Fruit fly (Drosophila melanogaster) whole organism, wandering third instar larva: Measurements from ENCODE around the gene CG7264.

Experiments used
- Abd-B ChIP-seq: fragments of >200 bp; optimal IDR thresholded peaks from 2 replicates; lab custom pipeline; 2017; ENCODE audit warnings: missing biosample characterization, missing genetic modification characterization
- CG32264 ChIP-seq: fragments of 200-800 bp; sonication (Bioruptor generic); optimal IDR thresholded peaks from 2 replicates; lab custom pipeline; 2016; ENCODE audit warnings: missing biosample characterization, missing genetic modification characterization
- CG9705 ChIP-seq: fragments of 200-800 bp; sonication (Bioruptor generic); optimal IDR thresholded peaks from 2 replicates; lab custom pipeline; 2018; ENCODE audit warnings: missing biosample characterization, mild to moderate bottlenecking, missing genetic modification characterization
- CrebA ChIP-seq: fragments of 200-800 bp; sonication (Bioruptor generic); optimal IDR thresholded peaks from 2 replicates; lab custom pipeline; 2016; ENCODE audit warnings: missing biosample characterization, mild to moderate bottlenecking, missing genetic modification characterization, borderline replicate concordance
- Dfd ChIP-seq: fragments of >200 bp; optimal IDR thresholded peaks from 2 replicates; lab custom pipeline; 2017; ENCODE audit warnings: missing biosample characterization, missing genetic modification characterization
- Dif ChIP-seq: fragments of 200-275, 200-300 bp; sonication (Bioruptor generic); optimal IDR thresholded peaks from 2 replicates; lab custom pipeline; 2018; ENCODE audit warnings: missing biosample characterization, missing genetic modification characterization; ENCODE audit not compliant: partially characterized antibody
- GATAd ChIP-seq: sonication (Bioruptor generic); optimal IDR thresholded peaks from 2 replicates; lab custom pipeline; 2016; ENCODE audit warnings: missing biosample characterization, missing genetic modification characterization
- HLH106 ChIP-seq: fragments of 200-800 bp; optimal IDR thresholded peaks from 3 replicates; lab custom pipeline; 2019; ENCODE audit warnings: missing biosample characterization, mild to moderate bottlenecking, missing genetic modification characterization, moderate library complexity
- Hnf4 ChIP-seq: fragments of 200-800 bp; sonication (Bioruptor generic); optimal IDR thresholded peaks from 2 replicates; lab custom pipeline; 2016; ENCODE audit warnings: missing biosample characterization, mild to moderate bottlenecking, missing genetic modification characterization
- Hr78 ChIP-seq: fragments of >200 bp; optimal IDR thresholded peaks from 2 replicates; lab custom pipeline; 2017; ENCODE audit warnings: missing biosample characterization, missing genetic modification characterization
- Hr83 ChIP-seq: fragments of 200-300 bp; sonication (Bioruptor generic); optimal IDR thresholded peaks from 2 replicates; lab custom pipeline; 2016; ENCODE audit warnings: missing biosample characterization, mild to moderate bottlenecking, missing genetic modification characterization, moderate library complexity; ENCODE audit not compliant: poor library complexity, severe bottlenecking
- Jra ChIP-seq: sonication (Bioruptor generic); optimal IDR thresholded peaks from 2 replicates; lab custom pipeline; 2016; ENCODE audit warnings: missing biosample characterization, missing genetic modification characterization
- Mio ChIP-seq: sonication (Bioruptor generic); optimal IDR thresholded peaks from 2 replicates; lab custom pipeline; 2016; ENCODE audit warnings: missing biosample characterization, missing genetic modification characterization
- Myc ChIP-seq: fragments of >200 bp; optimal IDR thresholded peaks from 2 replicates; lab custom pipeline; 2017
- OdsH ChIP-seq: fragments of 200-800 bp; sonication (Bioruptor generic); optimal IDR thresholded peaks from 2 replicates; lab custom pipeline; 2016; ENCODE audit warnings: missing biosample characterization, mild to moderate bottlenecking, missing genetic modification characterization
- Rel ChIP-seq, 2 experiments: fragments of 200-800 bp; sonication (Bioruptor generic) in 1 of 2; optimal IDR thresholded peaks; 2 replicates in 1 of 2; 3 replicates in 1 of 2; lab custom pipeline; 2016 to 2019; ENCODE audit warnings: mild to moderate bottlenecking in 2 of 2, missing biosample characterization in 2 of 2, missing genetic modification characterization in 2 of 2, moderate library complexity in 1 of 2
- Sp1 ChIP-seq: fragments of 200-800 bp; sonication (Bioruptor generic); optimal IDR thresholded peaks from 3 replicates; lab custom pipeline; 2019; ENCODE audit warnings: missing biosample characterization, mild to moderate bottlenecking, missing genetic modification characterization, moderate library complexity
- dl ChIP-seq, 2 experiments: fragments of 175-275, 200-275 bp in 1 of 2; fragments of 200-275 bp in 1 of 2; sonication (Bioruptor generic); optimal IDR thresholded peaks; lab custom pipeline; 2018; ENCODE audit warnings: mild to moderate bottlenecking in 2 of 2, missing biosample characterization in 2 of 2, missing genetic modification characterization in 2 of 2, moderate library complexity in 2 of 2; ENCODE audit not compliant: partially characterized antibody in 2 of 2, insufficient read depth in 1 of 2
- ey ChIP-seq: fragments of 200-800 bp; sonication (Bioruptor generic); optimal IDR thresholded peaks from 2 replicates; lab custom pipeline; 2016; ENCODE audit warnings: missing biosample characterization, missing genetic modification characterization
- foxo ChIP-seq, 2 experiments: fragments of 200-800 bp; sonication (Bioruptor generic); optimal IDR thresholded peaks; 2 replicates in 1 of 2; 3 replicates in 1 of 2; lab custom pipeline; 2016 to 2017; ENCODE audit warnings: missing biosample characterization in 2 of 2, missing genetic modification characterization in 2 of 2
- fru ChIP-seq: fragments of 200-800 bp; sonication (Bioruptor generic); optimal IDR thresholded peaks from 3 replicates; lab custom pipeline; 2016; ENCODE audit warnings: missing biosample characterization, mild to moderate bottlenecking, missing genetic modification characterization
- h ChIP-seq: fragments of 200-800 bp; sonication (Bioruptor generic); optimal IDR thresholded peaks from 3 replicates; lab custom pipeline; 2016; ENCODE audit warnings: missing biosample characterization, mild to moderate bottlenecking, missing genetic modification characterization
- jim ChIP-seq: fragments of 175-275, 200-325 bp; sonication (Bioruptor generic); optimal IDR thresholded peaks from 2 replicates; lab custom pipeline; 2016; ENCODE audit warnings: missing biosample characterization, mild to moderate bottlenecking, missing genetic modification characterization
- lola ChIP-seq: fragments of >200 bp; optimal IDR thresholded peaks from 2 replicates; lab custom pipeline; 2017; ENCODE audit warnings: missing biosample characterization, missing genetic modification characterization
- psq ChIP-seq: fragments of 200-800 bp; sonication (Bioruptor generic); optimal IDR thresholded peaks from 3 replicates; lab custom pipeline; 2017; ENCODE audit warnings: missing biosample characterization, mild to moderate bottlenecking, missing genetic modification characterization, moderate library complexity
- rgr ChIP-seq: fragments of 200-800 bp; sonication (Bioruptor generic); optimal IDR thresholded peaks from 3 replicates; lab custom pipeline; 2016; ENCODE audit warnings: missing biosample characterization, mild to moderate bottlenecking, missing genetic modification characterization
- sage ChIP-seq: fragments of 200-800 bp; sonication (Bioruptor generic); optimal IDR thresholded peaks from 2 replicates; lab custom pipeline; 2016; ENCODE audit warnings: missing biosample characterization, mild to moderate bottlenecking, missing genetic modification characterization
- sv ChIP-seq: fragments of 200-800 bp; sonication (Bioruptor generic); optimal IDR thresholded peaks from 3 replicates; lab custom pipeline; 2016; ENCODE audit warnings: missing biosample characterization, missing genetic modification characterization
- tai ChIP-seq: sonication (Bioruptor generic); optimal IDR thresholded peaks from 2 replicates; lab custom pipeline; 2016; ENCODE audit warnings: missing biosample characterization, missing genetic modification characterization
- usp ChIP-seq: fragments of >200 bp; optimal IDR thresholded peaks from 2 replicates; lab custom pipeline; 2017; ENCODE audit warnings: missing biosample characterization, missing genetic modification characterization
- woc ChIP-seq: sonication (Bioruptor generic); optimal IDR thresholded peaks from 2 replicates; lab custom pipeline; 2016; ENCODE audit warnings: missing biosample characterization, mild to moderate bottlenecking, missing genetic modification characterization

Gene CG7264

dm6 chr3L:11789773-11790172 lies 39.1 kb upstream of the CG7264 start, which contains the start of gene Pi3K68D:
Pi3K68D (minus strand) TSS chr3L:11790013.
- TF ChIP-seq ey (GFP tag; lab: Kevin White, UChicago) (peak; percentile 4), Myc (peak; percentile 14), Dfd (no peak), Hr83 (GFP tag; lab: Kevin White, UChicago) (peak; percentile 28), psq (GFP tag; lab: Kevin White, UChicago) (peak; percentile 95), OdsH (GFP tag; lab: Kevin White, UChicago) (peak; percentile 11), CG32264 (GFP tag; lab: Kevin White, UChicago) (peak; percentile 19), GATAd (GFP tag; lab: Kevin White, UChicago) (no peak), CG9705 (peak; percentile 23)

- TF ChIP-seq tai = no peak
- TF ChIP-seq CrebA = no peak
Measured at dm6 chr3L:11793233-11793800, 35.5 kb upstream of the CG7264 start, which contains the start of the genes twy and CG10907. twy (minus strand) TSS chr3L:11793283. CG10907 (plus strand) TSS chr3L:11793514.

- no peak for TF ChIP-seq foxo (GFP tag; optimal IDR thresholded peaks at IDR 0.05; lab: Kevin White, UChicago)
- no peak for TF ChIP-seq rgr
- TF ChIP-seq usp = no peak
- no peak for TF ChIP-seq Abd-B (GFP tag; lab: Kevin White, UChicago)
- no peak for TF ChIP-seq tai
- TF ChIP-seq ey (GFP tag; lab: Kevin White, UChicago) = no peak
- TF ChIP-seq Hr83 (GFP tag; lab: Kevin White, UChicago) = no peak
- no peak for TF ChIP-seq sv (GFP tag; lab: Kevin White, UChicago)
- TF ChIP-seq CrebA = no peak
- no peak for TF ChIP-seq Dfd
- TF ChIP-seq fru (GFP tag; lab: Kevin White, UChicago) = no peak
- TF ChIP-seq Mio (GFP tag; lab: Kevin White, UChicago) = no peak
- no peak for TF ChIP-seq Dif (GFP tag; lab: Kevin White, UChicago)
- TF ChIP-seq OdsH (GFP tag; lab: Kevin White, UChicago) = no peak
- no peak for TF ChIP-seq woc (GFP tag; lab: Kevin White, UChicago)
- no peak for TF ChIP-seq Myc
- no peak for TF ChIP-seq lola (GFP tag; lab: Kevin White, UChicago)
Measured at dm6 chr3L:11795440-11795983, 33.3 kb upstream of the CG7264 start, which contains the start of gene Klp68D. Klp68D (plus strand) TSS chr3L:11795614.

- TF ChIP-seq Mio (GFP tag; lab: Kevin White, UChicago) (no peak), h (GFP tag; lab: Kevin White, UChicago) (no peak), Hnf4 (GFP tag; lab: Kevin White, UChicago) (no peak), ey (GFP tag; lab: Kevin White, UChicago) (no peak), Abd-B (GFP tag; lab: Kevin White, UChicago) (no peak), Sp1 (GFP tag; lab: Kevin White, UChicago) (no peak), Hr78 (GFP tag; lab: Kevin White, UChicago) (no peak), Rel (GFP tag; optimal IDR thresholded peaks at IDR 0.05; lab: Kevin White, UChicago) (no peak), Rel (tag; optimal IDR thresholded peaks at IDR 0.05; lab: Kevin White, UChicago) (no peak), jim (GFP tag; lab: Kevin White, UChicago) (no peak), psq (GFP tag; lab: Kevin White, UChicago) (no peak), CG32264 (GFP tag; lab: Kevin White, UChicago) (no peak), rgr (no peak), dl (GFP tag; optimal IDR thresholded peaks at IDR 0.05; lab: Kevin White, UChicago; ENCODE audit: insufficient read depth in 1 of 2, partially characterized antibody in 2 of 2) (no peak), Hr83 (GFP tag; lab: Kevin White, UChicago) (no peak), Jra (GFP tag; lab: Kevin White, UChicago) (no peak), usp (no peak)
Measured at dm6 chr3L:11800761-11801160, 28.1 kb upstream of the CG7264 start, which contains the start of gene Gcat. Gcat (minus strand) TSS chr3L:11800861.

- no peak for TF ChIP-seq woc (GFP tag; lab: Kevin White, UChicago)
- TF ChIP-seq sage = no peak
- TF ChIP-seq dl (GFP tag; optimal IDR thresholded peaks at IDR 0.05; lab: Kevin White, UChicago; ENCODE audit: insufficient read depth in 1 of 2, partially characterized antibody in 2 of 2) = no peak
- no peak for TF ChIP-seq Rel (GFP tag; optimal IDR thresholded peaks at IDR 0.05; lab: Kevin White, UChicago)
- no peak for TF ChIP-seq Rel (tag; optimal IDR thresholded peaks at IDR 0.05; lab: Kevin White, UChicago)
- TF ChIP-seq HLH106 (tag; lab: Kevin White, UChicago) = no peak
- no peak for TF ChIP-seq OdsH (GFP tag; lab: Kevin White, UChicago)
- no peak for TF ChIP-seq rgr
Measured at dm6 chr3L:11801622-11802021, 27.2 kb upstream of the CG7264 start.
